Fruit fly (Drosophila melanogaster) whole organism, embryonic: Measurements from ENCODE around the gene Dap160.

Experiments
- Asciz ChIP-seq: fragments of 200-800 bp; sonication (Bioruptor generic); optimal IDR thresholded peaks from 2 replicates; lab custom pipeline; 2017; ENCODE audit warnings: missing biosample characterization, mild to moderate bottlenecking, missing genetic modification characterization, missing genetic modification reagents
- Atf-2 ChIP-seq: fragments of 200-800 bp; sonication (Bioruptor generic); optimal IDR thresholded peaks from 2 replicates; lab custom pipeline; 2016; ENCODE audit warnings: missing biosample characterization, missing genetic modification characterization
- Bdp1 ChIP-seq: fragments of 200-800 bp; sonication (Bioruptor generic); optimal IDR thresholded peaks from 3 replicates; lab custom pipeline; 2016; ENCODE audit warnings: missing biosample characterization, missing genetic modification characterization
- CG10462 ChIP-seq: fragments of 200-800 bp; sonication (Bioruptor generic); optimal IDR thresholded peaks from 2 replicates; lab custom pipeline; 2016; ENCODE audit warnings: missing biosample characterization, missing genetic modification characterization
- CG11504 ChIP-seq: fragments of 200-800 bp; sonication (Bioruptor generic); optimal IDR thresholded peaks from 3 replicates; lab custom pipeline; 2019; ENCODE audit warnings: missing biosample characterization, mild to moderate bottlenecking, missing genetic modification characterization, moderate library complexity
- CG12071 ChIP-seq: fragments of 200-800 bp; sonication (Bioruptor generic); optimal IDR thresholded peaks from 3 replicates; lab custom pipeline; 2018; ENCODE audit warnings: missing biosample characterization, mild to moderate bottlenecking, missing genetic modification characterization
- CG16863 ChIP-seq: fragments of 200-800 bp; sonication (Bioruptor generic); optimal IDR thresholded peaks from 3 replicates; lab custom pipeline; 2016; ENCODE audit warnings: missing biosample characterization, missing genetic modification characterization
- CG18262 ChIP-seq: fragments of 200-800 bp; optimal IDR thresholded peaks from 3 replicates; lab custom pipeline; 2019; ENCODE audit warnings: missing biosample characterization, mild to moderate bottlenecking, missing genetic modification characterization, moderate library complexity
- CG1832 ChIP-seq: fragments of 200-800 bp; sonication (Bioruptor generic); optimal IDR thresholded peaks from 2 replicates; lab custom pipeline; 2017; ENCODE audit warnings: missing biosample characterization, mild to moderate bottlenecking, missing genetic modification characterization, inconsistent platforms
- CG2202 ChIP-seq: fragments of 200-800 bp; sonication (Bioruptor generic); optimal IDR thresholded peaks from 2 replicates; lab custom pipeline; 2018; ENCODE audit warnings: missing biosample characterization, mild to moderate bottlenecking, missing genetic modification characterization
- CG30403 ChIP-seq: fragments of 200-800 bp; sonication (Bioruptor generic); optimal IDR thresholded peaks from 3 replicates; lab custom pipeline; 2016; ENCODE audit warnings: missing biosample characterization, missing genetic modification characterization
- CG3281 ChIP-seq: fragments of 200-800 bp; sonication (Bioruptor generic); optimal IDR thresholded peaks from 3 replicates; lab custom pipeline; 2017; ENCODE audit warnings: missing biosample characterization, mild to moderate bottlenecking, missing genetic modification characterization
- CG34422 ChIP-seq: fragments of 200-800 bp; sonication (Bioruptor generic); IDR thresholded peaks from 3 replicates; pipeline ENCODE4 v1.3.6; 2022; ENCODE audit warnings: missing biosample characterization, missing genetic modification characterization
- CG4404 ChIP-seq: fragments of 200-800 bp; sonication (Bioruptor generic); IDR thresholded peaks from 2 replicates; pipeline ENCODE4 v1.3.6; 2022; ENCODE audit warnings: missing biosample characterization, missing genetic modification characterization
- CG4424 ChIP-seq: fragments of 200-800 bp; sonication (Bioruptor generic); optimal IDR thresholded peaks from 3 replicates; lab custom pipeline; 2016; ENCODE audit warnings: missing biosample characterization, missing genetic modification characterization
- CG6272 ChIP-seq: fragments of 200-800 bp; sonication (Bioruptor generic); IDR thresholded peaks from 2 replicates; pipeline ENCODE4 v1.3.6; 2022; ENCODE audit warnings: missing biosample characterization, missing genetic modification characterization
- CG6854 ChIP-seq: fragments of 200-800 bp; sonication (Bioruptor generic); optimal IDR thresholded peaks from 3 replicates; lab custom pipeline; 2017; ENCODE audit warnings: missing biosample characterization, mild to moderate bottlenecking, missing genetic modification characterization
- CG7271 ChIP-seq: fragments of 200-800 bp; sonication (Bioruptor generic); optimal IDR thresholded peaks from 2 replicates; lab custom pipeline; 2018; ENCODE audit warnings: missing biosample characterization, mild to moderate bottlenecking, missing genetic modification characterization, moderate library complexity
- CG8290 ChIP-seq, 3 experiments: fragments of 200-800 bp; sonication (Bioruptor generic); optimal IDR thresholded peaks; 2 replicates each; lab custom pipeline; 2016 to 2019; ENCODE audit warnings: missing biosample characterization in 3 of 3, missing genetic modification characterization in 3 of 3, mild to moderate bottlenecking in 2 of 3, moderate library complexity in 1 of 3
- CTCF ChIP-seq: fragments of 200-800 bp; sonication (Bioruptor generic); optimal IDR thresholded peaks from 2 replicates; lab custom pipeline; 2017; ENCODE audit warnings: missing biosample characterization, mild to moderate bottlenecking, missing genetic modification characterization, moderate library complexity
- Deaf1 ChIP-seq: fragments of 200-800 bp; optimal IDR thresholded peaks from 3 replicates; lab custom pipeline; 2019; ENCODE audit warnings: missing biosample characterization, mild to moderate bottlenecking, missing genetic modification characterization, moderate library complexity
- Dip3 ChIP-seq: fragments of 200-800 bp; sonication (Bioruptor generic); optimal IDR thresholded peaks from 3 replicates; lab custom pipeline; 2016; ENCODE audit warnings: missing biosample characterization, missing genetic modification characterization
- Dp ChIP-seq: fragments of 200-800 bp; sonication (Bioruptor generic); optimal IDR thresholded peaks from 2 replicates; lab custom pipeline; 2018; ENCODE audit warnings: missing biosample characterization, mild to moderate bottlenecking, missing genetic modification characterization, moderate library complexity
- HHEX ChIP-seq: fragments of 200-800 bp; sonication (Bioruptor generic); optimal IDR thresholded peaks from 3 replicates; lab custom pipeline; 2017; ENCODE audit warnings: missing biosample characterization, mild to moderate bottlenecking, missing genetic modification characterization, missing genetic modification reagents
- HmgD ChIP-seq: fragments of 200-800 bp; sonication (Bioruptor generic); optimal IDR thresholded peaks from 3 replicates; lab custom pipeline; 2016; ENCODE audit warnings: missing biosample characterization, missing genetic modification characterization
- MESR4 ChIP-seq: fragments of 200-800 bp; sonication (Bioruptor generic); optimal IDR thresholded peaks from 2 replicates; lab custom pipeline; 2018; ENCODE audit warnings: missing biosample characterization, mild to moderate bottlenecking, missing genetic modification characterization, moderate library complexity
- Med ChIP-seq: fragments of 200-800 bp; sonication (Bioruptor generic); peaks from one replicate; lab custom pipeline; 2016; ENCODE audit warnings: missing biosample characterization, missing genetic modification characterization, mild to moderate bottlenecking, inconsistent platforms, moderate library complexity
- Meics ChIP-seq: fragments of 200-800 bp; sonication (Bioruptor generic); optimal IDR thresholded peaks from 2 replicates; lab custom pipeline; 2017; ENCODE audit warnings: missing biosample characterization, mild to moderate bottlenecking, missing genetic modification characterization
- NC2α ChIP-seq: fragments of 200-800 bp; sonication (Bioruptor generic); optimal IDR thresholded peaks from 2 replicates; lab custom pipeline; 2016; ENCODE audit warnings: missing biosample characterization, missing genetic modification characterization
- Nf-YA ChIP-seq: fragments of 200-800 bp; sonication (Bioruptor generic); IDR thresholded peaks from 2 replicates; pipeline ENCODE4 v1.3.6; 2022; ENCODE audit warnings: missing biosample characterization, missing genetic modification characterization
- Optix ChIP-seq: fragments of 200-800 bp; sonication (Bioruptor generic); IDR thresholded peaks from 3 replicates; pipeline ENCODE4 v1.3.6; 2022; ENCODE audit warnings: missing biosample characterization, missing genetic modification characterization
- Ptx1 ChIP-seq: fragments of 200-800 bp; sonication (Bioruptor generic); IDR thresholded peaks from 2 replicates; pipeline ENCODE4 v1.3.6; 2022; ENCODE audit warnings: missing biosample characterization, missing genetic modification characterization
- Usf ChIP-seq: fragments of 200-800 bp; sonication (Bioruptor generic); optimal IDR thresholded peaks from 2 replicates; lab custom pipeline; 2017; ENCODE audit warnings: missing genotype, missing biosample characterization, missing genetic modification characterization
- YL-1 ChIP-seq: fragments of 200-800 bp; sonication (Bioruptor generic); optimal IDR thresholded peaks from 3 replicates; lab custom pipeline; 2017; ENCODE audit warnings: missing biosample characterization, mild to moderate bottlenecking, missing genetic modification characterization
- cad ChIP-seq: fragments of >200 bp; optimal IDR thresholded peaks from 2 replicates; lab custom pipeline; 2017; ENCODE audit warnings: missing biosample characterization, missing genetic modification characterization
- cato ChIP-seq: fragments of 200-800 bp; sonication (Bioruptor generic); optimal IDR thresholded peaks from 2 replicates; lab custom pipeline; 2016; ENCODE audit warnings: missing biosample characterization, missing genetic modification characterization, borderline replicate concordance
- crp ChIP-seq, 2 experiments: fragments of 200-800 bp; sonication (Bioruptor generic); optimal IDR thresholded peaks; 2 replicates in 1 of 2; 3 replicates in 1 of 2; lab custom pipeline; 2017; ENCODE audit warnings: missing biosample characterization in 2 of 2, missing genetic modification characterization in 2 of 2, mild to moderate bottlenecking in 1 of 2, moderate library complexity in 1 of 2
- dati ChIP-seq: fragments of 200-800 bp; sonication (Bioruptor generic); IDR thresholded peaks from 2 replicates; pipeline ENCODE4 v1.3.6; 2022; ENCODE audit warnings: missing biosample characterization, missing genetic modification characterization
- ems ChIP-seq: fragments of 200-800 bp; sonication (Bioruptor generic); optimal IDR thresholded peaks from 3 replicates; lab custom pipeline; 2016; ENCODE audit warnings: missing biosample characterization, missing genetic modification characterization
- fd64A ChIP-seq: fragments of 200-800 bp; sonication (Bioruptor generic); optimal IDR thresholded peaks from 3 replicates; lab custom pipeline; 2018; ENCODE audit warnings: missing biosample characterization, mild to moderate bottlenecking, missing genetic modification characterization
- gem ChIP-seq: fragments of 200-800 bp; sonication (Bioruptor generic); optimal IDR thresholded peaks from 2 replicates; lab custom pipeline; 2019; ENCODE audit warnings: missing biosample characterization, mild to moderate bottlenecking, missing genetic modification characterization, moderate library complexity
- nmo ChIP-seq: fragments of 200-800 bp; sonication (Bioruptor generic); optimal IDR thresholded peaks from 2 replicates; lab custom pipeline; 2018; ENCODE audit warnings: missing biosample characterization, mild to moderate bottlenecking, missing genetic modification characterization, moderate library complexity
- phol ChIP-seq: fragments of 200-800 bp; sonication (Bioruptor generic); optimal IDR thresholded peaks from 3 replicates; lab custom pipeline; 2018; ENCODE audit warnings: missing biosample characterization, mild to moderate bottlenecking, missing genetic modification characterization, moderate library complexity
- pita ChIP-seq: fragments of 200-800 bp; sonication (Bioruptor generic); optimal IDR thresholded peaks from 2 replicates; lab custom pipeline; 2017; ENCODE audit warnings: missing biosample characterization, mild to moderate bottlenecking, missing genetic modification characterization
- sisA ChIP-seq: fragments of 200-800 bp; sonication (Bioruptor generic); IDR thresholded peaks from 2 replicates; pipeline ENCODE4 v1.3.6; 2022; ENCODE audit warnings: missing biosample characterization, missing genetic modification characterization
- sug ChIP-seq: fragments of 200-800 bp; optimal IDR thresholded peaks from 2 replicates; lab custom pipeline; 2019; ENCODE audit warnings: missing biosample characterization, mild to moderate bottlenecking, missing genetic modification characterization, moderate library complexity
- tna ChIP-seq: fragments of 200-800 bp; sonication (Bioruptor generic); IDR thresholded peaks from 2 replicates; pipeline ENCODE4 v1.3.6; 2022; ENCODE audit warnings: missing biosample characterization, missing genetic modification characterization; ENCODE audit not compliant: partially characterized antibody
- vvl ChIP-seq: fragments of 200-800 bp; sonication (Bioruptor generic); IDR thresholded peaks from 2 replicates; pipeline ENCODE4 v1.3.6; 2022; ENCODE audit warnings: missing biosample characterization, missing genetic modification characterization
- zf30C ChIP-seq: fragments of 200-800 bp; sonication (Bioruptor generic); optimal IDR thresholded peaks from 3 replicates; lab custom pipeline; 2018; ENCODE audit warnings: missing biosample characterization, mild to moderate bottlenecking, missing genetic modification characterization

Dap160 gene

DNA sequence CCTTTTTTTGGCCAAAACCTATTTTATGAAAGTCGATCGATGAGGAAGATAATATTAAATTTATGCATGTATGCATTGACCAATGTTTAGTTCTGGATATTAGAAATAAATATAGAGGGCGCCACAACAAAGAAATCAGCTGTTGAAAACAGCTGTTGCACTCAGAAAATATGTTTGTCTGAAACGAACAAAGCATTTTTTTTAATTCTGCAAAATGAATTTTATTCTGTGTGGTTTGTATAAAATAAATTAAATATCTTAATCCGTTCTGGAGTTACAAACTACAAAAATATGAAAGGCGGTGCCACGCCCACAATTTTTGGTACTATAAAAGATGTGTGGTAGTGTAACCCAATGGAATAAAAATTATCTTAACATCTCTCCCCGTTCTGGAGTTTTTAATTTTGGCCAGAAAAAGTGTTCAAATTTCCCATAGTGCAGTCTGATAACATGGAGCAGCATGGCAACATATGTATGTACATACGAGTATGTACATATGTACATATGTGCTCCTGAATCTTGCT lies 33.3 kb downstream of the Dap160 start (continued):
- TF ChIP-seq Ptx1 (no peak; the same call in 1 of the 2 replicates), Dip3 (GFP tag; lab: Kevin White, UChicago) (no peak), YL-1 (GFP tag; lab: Kevin White, UChicago) (no peak), CG6854 (GFP tag; lab: Kevin White, UChicago) (no peak), dati (GFP tag; lab: Robert Waterston, UW) (no peak), CG30403 (GFP tag; lab: Kevin White, UChicago) (peak; percentile 66), cad (GFP tag; lab: Kevin White, UChicago) (no peak), Deaf1 (tag; lab: Kevin White, UChicago) (peak; percentile 21), NC2α (GFP tag; lab: Kevin White, UChicago) (peak; percentile 47), cato (GFP tag; lab: Kevin White, UChicago) (peak; percentile 48), sug (tag; lab: Kevin White, UChicago) (peak; percentile 5), Usf (peak; percentile 26), CG11504 (peak; percentile 86), HmgD (no peak), CTCF (GFP tag; lab: Kevin White, UChicago) (peak; percentile 89), Meics (GFP tag; lab: Kevin White, UChicago) (peak; percentile 22), ems (peak; percentile 44), CG2202 (peak; percentile 33), Bdp1 (GFP tag; lab: Kevin White, UChicago) (peak; percentile 26), CG1832 (no peak), zf30C (GFP tag; lab: Kevin White, UChicago) (peak; percentile 83), Optix (GFP tag; lab: Robert Waterston, UW) (no peak), fd64A (GFP tag; lab: Kevin White, UChicago) (no peak), CG18262 (tag; lab: Kevin White, UChicago) (peak; percentile 75), Atf-2 (GFP tag; lab: Kevin White, UChicago) (peak; percentile 53), pita (GFP tag; lab: Kevin White, UChicago) (no peak), CG12071 (GFP tag; lab: Kevin White, UChicago) (no peak), CG4404 (GFP tag; lab: Robert Waterston, UW) (no peak; the same call in 1 of the 2 replicates), Nf-YA (GFP tag; lab: Robert Waterston, UW) (0 out of 2 replicates have a peak, but pooled peaks have one; percentile 38), CG6272 (no peak), CG16863 (GFP tag; lab: Kevin White, UChicago) (peak; percentile 53)

DNA sequence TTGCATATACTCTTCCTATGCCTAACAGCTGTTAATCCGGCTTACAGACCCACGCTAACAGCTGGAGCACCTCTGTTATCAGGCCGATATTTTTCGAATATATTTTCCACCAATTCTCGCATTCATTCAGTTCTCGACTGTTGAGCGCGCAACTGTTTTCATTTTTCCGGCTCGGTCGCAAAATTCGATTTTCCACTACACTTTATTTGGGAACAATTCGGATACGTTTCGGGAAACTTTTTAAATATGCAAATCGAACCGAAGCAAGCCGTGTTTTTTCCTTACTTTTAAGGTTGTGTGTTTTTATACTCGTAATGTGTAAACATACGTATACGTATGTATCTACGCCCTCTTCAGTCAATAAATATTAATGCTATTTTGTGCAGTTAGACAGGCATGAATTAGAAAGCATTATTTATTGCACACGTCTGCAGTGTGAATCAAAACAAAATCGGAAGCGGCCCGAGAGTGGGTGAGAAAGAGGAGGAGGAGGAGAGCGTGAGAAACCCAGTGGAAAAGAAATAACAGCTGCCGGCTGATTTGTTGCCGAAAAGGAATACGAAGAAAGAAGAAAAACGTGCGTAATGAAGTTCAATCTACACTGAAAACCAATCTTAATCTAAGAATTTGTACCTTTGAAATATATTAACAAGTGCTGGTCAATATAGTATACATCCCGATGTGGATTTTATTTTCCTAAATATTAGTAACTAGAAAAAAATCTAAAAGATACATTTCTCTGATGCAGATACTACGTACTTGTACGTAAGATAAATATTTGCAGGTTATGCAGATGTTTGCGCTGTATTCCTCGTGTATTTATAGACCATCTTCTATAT lies 34.3 kb downstream of the Dap160 start:
- TF ChIP-seq sisA (GFP tag; lab: Robert Waterston, UW) (0 out of 2 replicates have a peak, but pooled peaks have one; percentile 9), phol (tag; lab: Kevin White, UChicago) (peak; percentile 33), tna (GFP tag; lab: Robert Waterston, UW) (peak; percentile 31; the same call in 1 of the 2 replicates), CG34422 (GFP tag; lab: Robert Waterston, UW) (peak; percentile 28; the same call in 1 of the 3 replicates), CG3281 (GFP tag; lab: Kevin White, UChicago) (no peak), Med (peak; percentile 77), Dp (GFP tag; lab: Kevin White, UChicago) (peak; percentile 3), MESR4 (GFP tag; lab: Kevin White, UChicago) (no peak), nmo (GFP tag; lab: Kevin White, UChicago) (peak; percentile 23), crp (GFP tag; optimal IDR thresholded peaks at IDR 0.05; lab: Kevin White, UChicago) (peak in 1 of 2 experiments; percentile 2), HHEX (GFP tag; lab: Kevin White, UChicago) (peak; percentile 31), CG4424 (peak; percentile 32), vvl (GFP tag; lab: Robert Waterston, UW) (peak; percentile 15; the same call in 1 of the 2 replicates), CG8290 (GFP tag; optimal IDR thresholded peaks at IDR 0.05; lab: Kevin White, UChicago) (no peak), CG8290 (tag; optimal IDR thresholded peaks at IDR 0.05; lab: Kevin White, UChicago) (peak in 1 of 2 experiments; percentile 11), CG7271 (tag; lab: Kevin White, UChicago) (peak; percentile 37), Asciz (GFP tag; lab: Kevin White, UChicago) (peak; percentile 5), gem (peak; percentile 42), CG10462 (GFP tag; lab: Kevin White, UChicago) (no peak)
